Worm (Caenorhabditis elegans) whole organism, mixed stage, embryonic: ENCODE results near the gene F22F7.2.

ENCODE experiments used
- mep-1 ChIP-seq: fragments of 150-350 bp; optimal IDR thresholded peaks from 2 replicates; lab custom pipeline; 2017; ENCODE audit warnings: missing biosample characterization, missing genetic modification reagents, missing genetic modification characterization, inconsistent platforms
- pha-4 ChIP-seq: fragments of 150-350 bp; optimal IDR thresholded peaks from 2 replicates; lab custom pipeline; 2018; ENCODE audit warnings: missing biosample characterization, missing genetic modification reagents, missing genetic modification characterization
- snpc-4 ChIP-seq: fragments of 150-350 bp; optimal IDR thresholded peaks from 2 replicates; lab custom pipeline; 2014; ENCODE audit warnings: missing biosample characterization, missing genetic modification characterization
- unc-62 ChIP-seq: fragments of 150-350 bp; optimal IDR thresholded peaks from 2 replicates; lab custom pipeline; 2014; ENCODE audit warnings: missing biosample characterization, missing genetic modification reagents, missing genetic modification characterization
- ztf-11 ChIP-seq: fragments of 150-350 bp; optimal IDR thresholded peaks from 2 replicates; lab custom pipeline; 2014; ENCODE audit warnings: missing biosample characterization, missing genetic modification characterization

DNA sequence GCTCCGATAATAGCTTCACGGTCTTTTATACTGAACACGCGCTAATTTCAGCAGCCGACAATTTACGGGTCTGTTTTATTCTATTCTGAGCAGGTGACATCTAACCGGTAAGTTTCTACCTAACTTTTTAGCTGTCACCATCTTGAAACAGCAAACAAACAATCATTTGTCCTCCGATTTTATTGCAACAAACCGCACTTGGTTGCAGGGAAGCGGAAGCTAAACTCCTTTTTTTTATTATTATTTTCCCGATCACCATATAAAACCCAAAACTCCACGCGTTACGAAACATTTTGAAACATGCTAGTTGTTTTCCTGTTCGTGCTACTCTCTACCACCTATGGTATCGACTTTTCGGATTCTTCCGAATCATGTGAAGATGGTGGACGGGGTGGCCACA, 24.9 kb upstream of the F22F7.2 start, which contains the start of gene clec-208:
- TF ChIP-seq mep-1 (tag; lab: Kevin White, UChicago) (no peak), snpc-4 (tag; lab: Kevin White, UChicago) (no peak), pha-4 (tag; lab: Kevin White, UChicago) (no peak), unc-62 (no peak), ztf-11 (tag; lab: Kevin White, UChicago) (no peak)
